Worm (Caenorhabditis elegans) whole organism, late embryonic: ENCODE data around the gene unc-98.

Experiments
- F13H6.1 ChIP-seq: sonication (generic microtip); optimal IDR thresholded peaks from 2 replicates; lab custom pipeline; 2016; ENCODE audit warnings: missing genetic modification characterization, missing compliant biosample characterization
- K09A11.1 ChIP-seq: sonication (generic microtip); optimal IDR thresholded peaks from 2 replicates; lab custom pipeline; 2017; ENCODE audit warnings: antibody characterized with exemption, mild to moderate bottlenecking, missing genetic modification characterization, missing compliant biosample characterization; ENCODE audit not compliant: insufficient read depth
- ahr-1 ChIP-seq: sonication (generic microtip); optimal IDR thresholded peaks from 2 replicates; lab custom pipeline; 2016; ENCODE audit warnings: missing genetic modification characterization, missing compliant biosample characterization
- ceh-14 ChIP-seq: sonication (generic microtip); optimal IDR thresholded peaks from 2 replicates; lab custom pipeline; 2016; ENCODE audit warnings: missing genotype, missing genetic modification characterization, missing compliant biosample characterization
- ceh-2 ChIP-seq: sonication (generic microtip); optimal IDR thresholded peaks from 2 replicates; lab custom pipeline; 2016; ENCODE audit warnings: missing genotype, missing genetic modification characterization, missing compliant biosample characterization
- ceh-24 ChIP-seq: sonication (generic microtip); optimal IDR thresholded peaks from 2 replicates; lab custom pipeline; 2016; ENCODE audit warnings: mild to moderate bottlenecking, missing genetic modification characterization, missing compliant biosample characterization
- ceh-30 ChIP-seq: fragments of 150-350 bp; optimal IDR thresholded peaks from 2 replicates; lab custom pipeline; 2014; ENCODE audit warnings: missing biosample characterization, missing genetic modification characterization
- ceh-31 ChIP-seq: sonication (generic microtip); optimal IDR thresholded peaks from 2 replicates; lab custom pipeline; 2016; ENCODE audit warnings: missing genetic modification characterization, missing compliant biosample characterization
- ceh-34 ChIP-seq: sonication (generic microtip); optimal IDR thresholded peaks from 2 replicates; lab custom pipeline; 2016; ENCODE audit warnings: mild to moderate bottlenecking, missing genetic modification characterization, missing compliant biosample characterization
- ceh-9 ChIP-seq: sonication (generic microtip); optimal IDR thresholded peaks from 2 replicates; lab custom pipeline; 2016; ENCODE audit warnings: mild to moderate bottlenecking, missing genetic modification characterization, inconsistent platforms, missing compliant biosample characterization
- che-1 ChIP-seq: sonication (generic microtip); optimal IDR thresholded peaks from 2 replicates; lab custom pipeline; 2016; ENCODE audit warnings: mild to moderate bottlenecking, missing genetic modification characterization, missing compliant biosample characterization
- dve-1 ChIP-seq: sonication (generic microtip); optimal IDR thresholded peaks from 2 replicates; lab custom pipeline; 2017; ENCODE audit warnings: antibody characterized with exemption, mild to moderate bottlenecking, missing genetic modification characterization, missing compliant biosample characterization
- elt-2 ChIP-seq: sonication (generic microtip); optimal IDR thresholded peaks from 2 replicates; lab custom pipeline; 2016; ENCODE audit warnings: missing genetic modification reagents, missing genetic modification characterization, missing compliant biosample characterization
- ets-4 ChIP-seq: sonication (generic microtip); optimal IDR thresholded peaks from 2 replicates; lab custom pipeline; 2016; ENCODE audit warnings: missing genetic modification characterization, missing compliant biosample characterization
- fkh-10 ChIP-seq: fragments of 150-350 bp; optimal IDR thresholded peaks from 2 replicates; lab custom pipeline; 2014; ENCODE audit warnings: missing biosample characterization, missing genetic modification reagents, missing genetic modification characterization
- fkh-6 ChIP-seq: sonication (generic microtip); optimal IDR thresholded peaks from 2 replicates; lab custom pipeline; 2016; ENCODE audit warnings: missing genetic modification characterization, missing compliant biosample characterization
- gmeb-2 ChIP-seq: sonication (generic microtip); optimal IDR thresholded peaks from 2 replicates; lab custom pipeline; 2016; ENCODE audit warnings: missing genetic modification characterization, inconsistent platforms, missing compliant biosample characterization
- hlh-15 ChIP-seq: sonication (generic microtip); optimal IDR thresholded peaks from 2 replicates; lab custom pipeline; 2016; ENCODE audit warnings: missing genetic modification characterization, missing compliant biosample characterization
- hlh-30 ChIP-seq: sonication (generic microtip); optimal IDR thresholded peaks from 2 replicates; lab custom pipeline; 2017; ENCODE audit warnings: antibody characterized with exemption, missing genetic modification characterization, missing compliant biosample characterization; ENCODE audit not compliant: insufficient read depth
- hlh-6 ChIP-seq: sonication (generic microtip); optimal IDR thresholded peaks from 2 replicates; lab custom pipeline; 2016; ENCODE audit warnings: missing genotype, missing genetic modification characterization, missing compliant biosample characterization
- hlh-8 ChIP-seq: sonication (generic microtip); optimal IDR thresholded peaks from 2 replicates; lab custom pipeline; 2016; ENCODE audit warnings: missing genotype, missing genetic modification characterization, missing compliant biosample characterization
- lin-11 ChIP-seq: fragments of 200-800 bp; sonication (Bioruptor generic); optimal IDR thresholded peaks from 2 replicates; lab custom pipeline; 2018; ENCODE audit warnings: mild to moderate bottlenecking, missing genetic modification characterization, missing compliant biosample characterization
- nhr-232 ChIP-seq: sonication (generic microtip); optimal IDR thresholded peaks from 2 replicates; lab custom pipeline; 2016; ENCODE audit warnings: missing genetic modification characterization, missing compliant biosample characterization
- odd-2 ChIP-seq: sonication (generic microtip); optimal IDR thresholded peaks from 2 replicates; lab custom pipeline; 2017; ENCODE audit warnings: antibody characterized with exemption, mild to moderate bottlenecking, missing genetic modification characterization, missing compliant biosample characterization
- pag-3 ChIP-seq: sonication (generic microtip); optimal IDR thresholded peaks from 2 replicates; lab custom pipeline; 2016; ENCODE audit warnings: missing compliant biosample characterization, missing genetic modification characterization, borderline replicate concordance
- pat-9 ChIP-seq: fragments of 200-800 bp; sonication (Bioruptor generic); optimal IDR thresholded peaks from 2 replicates; lab custom pipeline; 2018; ENCODE audit warnings: mild to moderate bottlenecking, missing genetic modification characterization, moderate library complexity, missing compliant biosample characterization
- pax-1 ChIP-seq: fragments of 150-350 bp; optimal IDR thresholded peaks from 2 replicates; lab custom pipeline; 2014; ENCODE audit warnings: missing biosample characterization, missing genetic modification characterization
- pha-4 ChIP-seq: fragments of 150-350 bp; optimal IDR thresholded peaks from 2 replicates; lab custom pipeline; 2018; ENCODE audit warnings: missing biosample characterization, missing genetic modification reagents, missing genetic modification characterization
- pqm-1 ChIP-seq: sonication (generic microtip); optimal IDR thresholded peaks from 2 replicates; lab custom pipeline; 2016; ENCODE audit warnings: missing genetic modification characterization, missing compliant biosample characterization
- pros-1 ChIP-seq: fragments of 150-350 bp; optimal IDR thresholded peaks from 2 replicates; lab custom pipeline; 2014; ENCODE audit warnings: missing biosample characterization, missing genetic modification reagents, missing genetic modification characterization
- ref-2 ChIP-seq: sonication (generic microtip); optimal IDR thresholded peaks from 2 replicates; lab custom pipeline; 2016; ENCODE audit warnings: missing genetic modification characterization, missing compliant biosample characterization
- rnt-1 ChIP-seq: sonication (generic microtip); optimal IDR thresholded peaks from 2 replicates; lab custom pipeline; 2016; ENCODE audit warnings: missing genetic modification characterization, missing compliant biosample characterization
- sox-2 ChIP-seq: fragments of 200-800 bp; sonication (Bioruptor generic); IDR thresholded peaks from 2 replicates; pipeline ENCODE4 v1.3.6; 2022; ENCODE audit warnings: missing genetic modification reagents, missing genetic modification characterization, missing compliant biosample characterization
- sox-4 ChIP-seq: sonication (generic microtip); optimal IDR thresholded peaks from 2 replicates; lab custom pipeline; 2017; ENCODE audit warnings: mild to moderate bottlenecking, missing genetic modification characterization, inconsistent platforms, missing compliant biosample characterization
- syd-9 ChIP-seq: sonication (generic microtip); optimal IDR thresholded peaks from 2 replicates; lab custom pipeline; 2016; ENCODE audit warnings: mild to moderate bottlenecking, missing genetic modification characterization, moderate library complexity, missing compliant biosample characterization
- tbx-2 ChIP-seq: sonication (generic microtip); optimal IDR thresholded peaks from 2 replicates; lab custom pipeline; 2016; ENCODE audit warnings: missing genetic modification characterization, missing compliant biosample characterization
- tbx-7 ChIP-seq: sonication (generic microtip); optimal IDR thresholded peaks from 2 replicates; lab custom pipeline; 2016; ENCODE audit warnings: missing genotype, missing genetic modification characterization, missing compliant biosample characterization
- ttx-3 ChIP-seq: sonication (generic microtip); optimal IDR thresholded peaks from 2 replicates; lab custom pipeline; 2016; ENCODE audit warnings: missing genetic modification reagents, missing genetic modification characterization, missing compliant biosample characterization
- unc-3 ChIP-seq, 2 experiments: fragments of 200-800 bp in 1 of 2; sonication (Bioruptor generic) in 1 of 2; sonication (generic microtip) in 1 of 2; conservative IDR thresholded peaks in 1 of 2; optimal IDR thresholded peaks in 1 of 2; 2 replicates each; pipeline versions ENCODE4 v1.3.6 to Lab custom; 2016 to 2022; ENCODE audit warnings: missing compliant biosample characterization in 2 of 2, missing genetic modification characterization in 2 of 2, missing genetic modification reagents in 1 of 2
- unc-42 ChIP-seq: sonication (generic microtip); optimal IDR thresholded peaks from 2 replicates; lab custom pipeline; 2016; ENCODE audit warnings: missing genotype, missing genetic modification characterization, missing compliant biosample characterization
- unc-55 ChIP-seq: sonication (generic microtip); optimal IDR thresholded peaks from 2 replicates; lab custom pipeline; 2017; ENCODE audit warnings: missing biosample characterization, missing genetic modification reagents, missing genetic modification characterization
- unc-86 ChIP-seq: sonication (generic microtip); optimal IDR thresholded peaks from 2 replicates; lab custom pipeline; 2016; ENCODE audit warnings: missing genetic modification characterization, missing compliant biosample characterization
- zip-5 ChIP-seq: sonication (generic microtip); optimal IDR thresholded peaks from 2 replicates; lab custom pipeline; 2016; ENCODE audit warnings: missing genetic modification characterization, missing compliant biosample characterization

Gene unc-98

ce11 chrX:7536869-7537268 is 36.5 kb downstream of the unc-98 start:
- TF ChIP-seq sox-2 (GFP tag; lab: Robert Waterston, UW) (no peak), zip-5 (tag; lab: Kevin White, UChicago) (no peak), sox-4 (tag; lab: Kevin White, UChicago) (no peak), rnt-1 (tag; lab: Kevin White, UChicago) (no peak), ahr-1 (no peak), tbx-2 (no peak), nhr-232 (tag; lab: Kevin White, UChicago) (no peak), pat-9 (no peak), ceh-14 (tag; lab: Kevin White, UChicago) (no peak), ceh-9 (tag; lab: Kevin White, UChicago) (peak; percentile 19), elt-2 (tag; lab: Kevin White, UChicago) (no peak), hlh-6 (peak; percentile 43), ceh-31 (tag; lab: Kevin White, UChicago) (no peak), syd-9 (no peak), odd-2 (no peak), ceh-24 (no peak)

- TF ChIP-seq unc-86 (tag; lab: Kevin White, UChicago) = no peak
- TF ChIP-seq, all 69 proteins: peak for 0
Observed at ce11 chrX:7534454-7534853, 39.0 kb downstream of the unc-98 start.

- no peak for TF ChIP-seq rnt-1 (tag; lab: Kevin White, UChicago)
- no peak for TF ChIP-seq unc-86 (tag; lab: Kevin White, UChicago)
- TF ChIP-seq dve-1 (tag; lab: Kevin White, UChicago) = no peak
- no peak for TF ChIP-seq ceh-34 (tag; lab: Kevin White, UChicago)
- no peak for TF ChIP-seq fkh-10 (GFP tag; lab: Kevin White, UChicago)
- no peak for TF ChIP-seq ref-2
- TF ChIP-seq lin-11 = no peak
- TF ChIP-seq ttx-3 (tag; lab: Kevin White, UChicago) = no peak
- TF ChIP-seq pha-4 (tag; lab: Kevin White, UChicago) = no peak
- no peak for TF ChIP-seq gmeb-2 (tag; lab: Kevin White, UChicago)
- TF ChIP-seq tbx-7 (tag; lab: Kevin White, UChicago) = no peak
- TF ChIP-seq sox-2 (GFP tag; lab: Robert Waterston, UW) = no peak
- TF ChIP-seq ceh-9 (tag; lab: Kevin White, UChicago) = no peak
Observed at ce11 chrX:7532632-7533031, 40.8 kb downstream of the unc-98 start, which contains the start of gene ceh-14. Gene ceh-14 (minus strand): TSS chrX:7532732.

DNA sequence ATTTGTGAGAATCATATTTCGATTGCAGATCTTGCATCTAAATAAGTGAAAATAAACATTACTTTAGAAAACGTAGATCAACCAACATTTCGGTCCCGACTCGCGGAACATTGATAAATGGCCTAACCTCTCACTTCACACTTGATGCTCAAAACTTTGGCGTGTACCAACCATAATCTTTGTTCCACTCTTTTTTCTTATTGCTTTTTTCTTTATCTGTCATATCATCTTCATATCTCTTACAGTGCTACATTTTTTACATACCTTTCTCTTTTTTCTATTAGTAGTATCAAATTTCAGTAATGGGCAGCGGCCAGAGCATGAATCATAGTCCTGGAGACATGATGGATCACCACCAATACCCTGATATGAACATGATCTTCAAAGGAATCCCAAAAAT is 48.1 kb downstream of the unc-98 start, which contains the start of gene F46C8.3:
Gene F46C8.3 (plus strand): TSS at position 301 of the 400 bp plus-strand sequence.
- TF ChIP-seq ets-4 (no peak), unc-42 (tag; lab: Kevin White, UChicago) (no peak), hlh-30 (tag; lab: Kevin White, UChicago) (no peak), pat-9 (no peak), gmeb-2 (tag; lab: Kevin White, UChicago) (no peak), F13H6.1 (no peak), ceh-30 (tag; lab: Kevin White, UChicago) (no peak)

- TF ChIP-seq ceh-14 (tag; lab: Kevin White, UChicago) (no peak), K09A11.1 (tag; lab: Kevin White, UChicago) (no peak), hlh-6 (no peak), ceh-31 (tag; lab: Kevin White, UChicago) (no peak), dve-1 (tag; lab: Kevin White, UChicago) (no peak), unc-55 (GFP tag; lab: Kevin White, UChicago) (peak; percentile 22), pax-1 (no peak), pros-1 (tag; lab: Kevin White, UChicago) (no peak), syd-9 (no peak), che-1 (no peak), hlh-8 (tag; lab: Kevin White, UChicago) (no peak), hlh-15 (tag; lab: Kevin White, UChicago) (no peak), gmeb-2 (tag; lab: Kevin White, UChicago) (no peak), pqm-1 (tag; lab: Kevin White, UChicago) (no peak), sox-2 (GFP tag; lab: Robert Waterston, UW) (no peak), unc-86 (tag; lab: Kevin White, UChicago) (no peak), unc-3 (GFP tag; conservative IDR thresholded peaks at IDR 0.05; lab: Robert Waterston, UW) (no peak), unc-3 (tag; optimal IDR thresholded peaks at IDR 0.05; lab: Kevin White, UChicago) (no peak), ceh-2 (tag; lab: Kevin White, UChicago) (no peak), ceh-9 (tag; lab: Kevin White, UChicago) (no peak), lin-11 (no peak), pag-3 (tag; lab: Kevin White, UChicago) (no peak), ceh-24 (no peak), fkh-6 (tag; lab: Kevin White, UChicago) (no peak), tbx-2 (peak; percentile 4)
Observed at ce11 chrX:7523799-7524198, 49.6 kb downstream of the unc-98 start.
